Worm (Caenorhabditis elegans): ENCODE measurements around the gene T01D1.3.

The T01D1.3 gene

DNA sequence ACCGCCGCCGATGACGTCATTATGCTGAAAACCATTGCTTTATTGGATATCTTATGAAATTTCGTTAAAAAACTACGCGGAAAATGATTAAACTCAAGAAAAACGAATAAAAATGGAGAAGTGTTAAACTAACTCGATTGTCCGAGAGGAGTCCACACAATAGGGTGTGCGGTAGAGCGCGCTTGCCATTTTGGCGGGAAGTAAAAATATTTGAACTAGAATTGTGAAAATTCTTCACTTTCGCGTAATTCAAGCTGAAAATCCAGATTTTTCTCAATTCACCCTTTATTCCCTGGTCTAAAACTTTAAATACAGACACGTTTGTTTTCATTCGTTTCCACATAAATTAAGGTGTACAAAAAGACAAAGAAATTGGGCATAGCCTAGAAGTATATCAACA, 40.8 kb upstream of the T01D1.3 start, which contains the start of gene F48A11.4 (continued):
- TF ChIP-seq ets-5 (GFP tag; IDR thresholded peaks at IDR 0.05) (no peak), mab-9 (GFP tag; IDR thresholded peaks at IDR 0.05) (peak; percentile 87), efl-1 (optimal IDR thresholded peaks at IDR 0.05) (peak; percentile 100), efl-1 (GFP tag; optimal IDR thresholded peaks at IDR 0.05 in 1 of 2) (peak; percentile 100), efl-3 (GFP tag; optimal IDR thresholded peaks at IDR 0.05) (peak; percentile 64), Y116A8C.19 (tag; optimal IDR thresholded peaks at IDR 0.05; ENCODE audit: borderline replicate concordance) (no peak), lsy-2 (tag; optimal IDR thresholded peaks at IDR 0.05) (peak; percentile 93 to 94), dsc-1 (tag; optimal IDR thresholded peaks at IDR 0.05) (peak; percentile 96), lin-15B (tag; optimal IDR thresholded peaks at IDR 0.05) (peak; percentile 97), fkh-4 (tag; optimal IDR thresholded peaks at IDR 0.05; ENCODE audit: borderline replicate concordance) (peak; percentile 65), ama-1 (optimal IDR thresholded peaks at IDR 0.05) (peak; percentile 86), aha-1 (tag; optimal IDR thresholded peaks at IDR 0.05) (peak; percentile 81), elt-3 (tag; optimal IDR thresholded peaks at IDR 0.05) (peak in 4 of 6 experiments; percentile 69 to 93 (median 84)), irx-1 (tag; optimal IDR thresholded peaks at IDR 0.05) (peak; percentile 91), C04F5.9 (tag; optimal IDR thresholded peaks at IDR 0.05) (peak; percentile 88), xbp-1 (tag; optimal IDR thresholded peaks at IDR 0.05) (peak; percentile 93), nhr-12 (tag; optimal IDR thresholded peaks at IDR 0.05) (no peak), unc-62 (GFP tag; optimal IDR thresholded peaks at IDR 0.05) (peak; percentile 7), nhr-90 (tag; optimal IDR thresholded peaks at IDR 0.05; ENCODE audit: poor library complexity) (peak; percentile 97), nhr-28 (tag; optimal IDR thresholded peaks at IDR 0.05) (no peak), lin-14 (GFP tag; optimal IDR thresholded peaks at IDR 0.05) (peak; percentile 93), ceh-90 (tag; optimal IDR thresholded peaks at IDR 0.05) (peak; percentile 73), tbx-2 (tag; optimal IDR thresholded peaks at IDR 0.05) (peak; percentile 96), lir-3 (tag; optimal IDR thresholded peaks at IDR 0.05; ENCODE audit: poor library complexity) (peak; percentile 85), pag-3 (tag; optimal IDR thresholded peaks at IDR 0.05; ENCODE audit: borderline replicate concordance, insufficient read depth) (no peak), C34B4.2 (tag; optimal IDR thresholded peaks at IDR 0.05) (peak; percentile 2), sox-4 (tag; optimal IDR thresholded peaks at IDR 0.05) (peak; percentile 89), hlh-17 (GFP tag; optimal IDR thresholded peaks at IDR 0.05; ENCODE audit: borderline replicate concordance) (no peak), aly-2 (tag; optimal IDR thresholded peaks at IDR 0.05) (peak; percentile 88), blmp-1 (tag; optimal IDR thresholded peaks at IDR 0.05) (peak; percentile 81), sptf-1 (tag; optimal IDR thresholded peaks at IDR 0.05) (no peak), nhr-20 (tag; optimal IDR thresholded peaks at IDR 0.05) (peak; percentile 95), zag-1 (tag; optimal IDR thresholded peaks at IDR 0.05) (peak; percentile 54), ceh-88 (GFP tag; IDR thresholded peaks at IDR 0.05) (peak; percentile 86), hpl-2 (GFP tag; optimal IDR thresholded peaks at IDR 0.05) (peak; percentile 82), hlh-4 (tag; optimal IDR thresholded peaks at IDR 0.05) (no peak), fkh-8 (tag; optimal IDR thresholded peaks at IDR 0.05) (peak; percentile 95), ceh-8 (GFP tag; optimal IDR thresholded peaks at IDR 0.05) (peak; percentile 90), snpc-4 (tag; optimal IDR thresholded peaks at IDR 0.05) (peak; percentile 67), dpl-1 (GFP tag; optimal IDR thresholded peaks at IDR 0.05) (peak; percentile 99 to 100 (median 100)), lin-35 (GFP tag; optimal IDR thresholded peaks at IDR 0.05) (peak; percentile 100), vab-15 (tag; optimal IDR thresholded peaks at IDR 0.05) (peak; percentile 69), nhr-237 (tag; optimal IDR thresholded peaks at IDR 0.05) (peak; percentile 82), unc-86 (tag; optimal IDR thresholded peaks at IDR 0.05) (peak; percentile 93), nhr-84 (tag; optimal IDR thresholded peaks at IDR 0.05) (no peak), zip-4 (GFP tag; optimal IDR thresholded peaks at IDR 0.05) (peak; percentile 90), F16B12.6 (tag; optimal IDR thresholded peaks at IDR 0.05) (peak; percentile 74), ceh-82 (tag; optimal IDR thresholded peaks at IDR 0.05) (peak; percentile 96 to 97 (median 96)), unc-98 (GFP tag; IDR thresholded peaks at IDR 0.05) (peak; percentile 78), mdl-1 (tag; optimal IDR thresholded peaks at IDR 0.05) (peak in 1 of 2 experiments; percentile 85), isw-1 (GFP tag; IDR thresholded peaks at IDR 0.05) (peak; percentile 92), fos-1 (tag; optimal IDR thresholded peaks at IDR 0.05) (peak; percentile 90), nhr-85 (tag) (peak; percentile 96)

Data from whole organism, L1 larva.